Worm (Caenorhabditis elegans) whole organism, L2 larva: ENCODE results near the gene gtf-2H5.

Experiments
- C34F6.9 ChIP-seq: fragments of 150-350 bp; optimal IDR thresholded peaks from 2 replicates; lab custom pipeline; 2014; ENCODE audit warnings: missing biosample characterization, missing genetic modification characterization
- F13H6.1 ChIP-seq: sonication (generic microtip); optimal IDR thresholded peaks from 2 replicates; lab custom pipeline; 2016; ENCODE audit warnings: missing genetic modification characterization, missing compliant biosample characterization
- R02D3.7 ChIP-seq: fragments of 150-350 bp; optimal IDR thresholded peaks from 2 replicates; lab custom pipeline; 2014; ENCODE audit warnings: missing biosample characterization, missing genetic modification characterization
- Y55F3AM.14 ChIP-seq: fragments of 200-800 bp; sonication (Bioruptor generic); optimal IDR thresholded peaks from 2 replicates; lab custom pipeline; 2018; ENCODE audit warnings: mild to moderate bottlenecking, missing genetic modification characterization, missing compliant biosample characterization
- alr-1 ChIP-seq: fragments of 150-350 bp; optimal IDR thresholded peaks from 2 replicates; lab custom pipeline; 2014; ENCODE audit warnings: missing biosample characterization, missing genetic modification characterization
- aly-2 ChIP-seq: fragments of 150-350 bp; optimal IDR thresholded peaks from 2 replicates; lab custom pipeline; 2014; ENCODE audit warnings: missing biosample characterization, missing genetic modification characterization
- blmp-1 ChIP-seq: sonication (generic microtip); optimal IDR thresholded peaks from 2 replicates; lab custom pipeline; 2017; ENCODE audit warnings: missing genetic modification characterization, mild to moderate bottlenecking, missing compliant biosample characterization, antibody characterized with exemption, moderate library complexity; ENCODE audit not compliant: insufficient read depth
- ceh-16 ChIP-seq: fragments of 150-350 bp; optimal IDR thresholded peaks from 2 replicates; lab custom pipeline; 2014; ENCODE audit warnings: missing biosample characterization, missing genetic modification characterization
- ceh-82 ChIP-seq: fragments of 150-350 bp; optimal IDR thresholded peaks from 2 replicates; lab custom pipeline; 2014; ENCODE audit warnings: missing biosample characterization, missing genetic modification characterization
- crh-2 ChIP-seq: sonication (generic microtip); optimal IDR thresholded peaks from 2 replicates; lab custom pipeline; 2017; ENCODE audit warnings: missing biosample characterization, missing genetic modification characterization
- egl-27 ChIP-seq: sonication (generic microtip); optimal IDR thresholded peaks from 3 replicates; lab custom pipeline; 2017; ENCODE audit warnings: missing biosample characterization, missing genetic modification reagents, missing genetic modification characterization
- elt-1 ChIP-seq: fragments of 150-350 bp; optimal IDR thresholded peaks from 2 replicates; lab custom pipeline; 2014; ENCODE audit warnings: missing biosample characterization, missing genetic modification characterization
- elt-3 ChIP-seq: sonication (generic microtip); optimal IDR thresholded peaks from 2 replicates; lab custom pipeline; 2017; ENCODE audit warnings: missing biosample characterization, missing genetic modification characterization
- fos-1 ChIP-seq: fragments of 150-350 bp; optimal IDR thresholded peaks from 2 replicates; lab custom pipeline; 2014; ENCODE audit warnings: missing biosample characterization, missing genetic modification characterization
- gmeb-1 ChIP-seq: fragments of 150-350 bp; optimal IDR thresholded peaks from 2 replicates; lab custom pipeline; 2014; ENCODE audit warnings: missing biosample characterization, missing genetic modification characterization
- lin-13 ChIP-seq: fragments of 150-350 bp; optimal IDR thresholded peaks from 2 replicates; lab custom pipeline; 2014; ENCODE audit warnings: missing biosample characterization, missing genetic modification reagents, missing genetic modification characterization
- lin-39 ChIP-seq: fragments of 150-350 bp; optimal IDR thresholded peaks from 2 replicates; lab custom pipeline; 2014; ENCODE audit warnings: missing biosample characterization, missing genetic modification reagents, missing genetic modification characterization
- mbf-1 ChIP-seq: sonication (generic microtip); optimal IDR thresholded peaks from 2 replicates; lab custom pipeline; 2017; ENCODE audit warnings: missing biosample characterization, missing genetic modification characterization
- nhr-12 ChIP-seq: fragments of 150-350 bp; optimal IDR thresholded peaks from 2 replicates; lab custom pipeline; 2014; ENCODE audit warnings: missing biosample characterization, missing genetic modification characterization
- nhr-129 ChIP-seq: fragments of 150-350 bp; optimal IDR thresholded peaks from 2 replicates; lab custom pipeline; 2014; ENCODE audit warnings: missing biosample characterization, missing genetic modification characterization
- nhr-21 ChIP-seq: fragments of 150-350 bp; optimal IDR thresholded peaks from 2 replicates; lab custom pipeline; 2014; ENCODE audit warnings: missing biosample characterization, missing genetic modification characterization
- nhr-23 ChIP-seq: fragments of 150-350 bp; optimal IDR thresholded peaks from 2 replicates; lab custom pipeline; 2014; ENCODE audit warnings: missing biosample characterization, missing genetic modification reagents, missing genetic modification characterization
- nhr-25 ChIP-seq: fragments of 150-350 bp; sonication (generic microtip); optimal IDR thresholded peaks from 3 replicates; lab custom pipeline; 2014; ENCODE audit warnings: missing biosample characterization, missing genetic modification characterization
- nhr-77 ChIP-seq: fragments of 150-350 bp; optimal IDR thresholded peaks from 2 replicates; lab custom pipeline; 2014; ENCODE audit warnings: missing biosample characterization, missing genetic modification characterization
- sem-4 ChIP-seq: fragments of 150-350 bp; optimal IDR thresholded peaks from 2 replicates; lab custom pipeline; 2014; ENCODE audit warnings: missing biosample characterization, missing genetic modification reagents, missing genetic modification characterization
- sma-3 ChIP-seq: sonication (generic microtip); optimal IDR thresholded peaks from 2 replicates; lab custom pipeline; 2016; ENCODE audit warnings: missing genetic modification reagents, missing genetic modification characterization, missing compliant biosample characterization
- sma-9 ChIP-seq, 2 experiments: fragments of 150-350 bp in 1 of 2; sonication (generic microtip) in 1 of 2; optimal IDR thresholded peaks; 2 replicates each; lab custom pipeline; 2014 to 2016; ENCODE audit warnings: missing genetic modification characterization in 2 of 2, mild to moderate bottlenecking in 1 of 2, missing biosample characterization in 1 of 2, missing compliant biosample characterization in 1 of 2, missing genetic modification reagents in 1 of 2, moderate library complexity in 1 of 2
- snpc-4 ChIP-seq: fragments of 150-350 bp; optimal IDR thresholded peaks from 2 replicates; lab custom pipeline; 2014; ENCODE audit warnings: missing biosample characterization, missing genetic modification characterization
- unc-39 ChIP-seq: fragments of 150-350 bp; optimal IDR thresholded peaks from 2 replicates; lab custom pipeline; 2014; ENCODE audit warnings: missing biosample characterization, missing genetic modification characterization
- unc-62 ChIP-seq: fragments of 150-350 bp; optimal IDR thresholded peaks from 2 replicates; lab custom pipeline; 2014; ENCODE audit warnings: missing biosample characterization, missing genetic modification reagents, missing genetic modification characterization
- zag-1 ChIP-seq: fragments of 150-350 bp; optimal IDR thresholded peaks from 2 replicates; lab custom pipeline; 2014; ENCODE audit warnings: missing biosample characterization, missing genetic modification characterization
- ztf-1 ChIP-seq: fragments of 200-800 bp; sonication (Bioruptor generic); conservative IDR thresholded peaks from 2 replicates; pipeline ENCODE4 v1.3.6; 2022; ENCODE audit warnings: missing genetic modification characterization, missing compliant biosample characterization
- ztf-11 ChIP-seq: sonication (generic microtip); optimal IDR thresholded peaks from 2 replicates; lab custom pipeline; 2017; ENCODE audit warnings: missing biosample characterization, missing genetic modification characterization

The gtf-2H5 gene

ce11 chrIII:587009-587408 lies 9.6 kb upstream of the gtf-2H5 start, which contains the start of gene helq-1:
Gene helq-1, minus strand, starts transcription at chrIII:587109.
- TF ChIP-seq ztf-11 (tag; lab: Kevin White, UChicago): no peak
- no peak for TF ChIP-seq lin-13 (GFP tag; lab: Kevin White, UChicago)
- TF ChIP-seq sma-9 (GFP tag; optimal IDR thresholded peaks at IDR 0.05; lab: Kevin White, UChicago): no peak
- no peak for TF ChIP-seq sma-9 (tag; optimal IDR thresholded peaks at IDR 0.05; lab: Kevin White, UChicago)
- TF ChIP-seq blmp-1 (tag; lab: Kevin White, UChicago): no peak
- no peak for TF ChIP-seq nhr-129
- no peak for TF ChIP-seq snpc-4
- TF ChIP-seq aly-2 (tag; lab: Kevin White, UChicago): no peak
- no peak for TF ChIP-seq nhr-21
- TF ChIP-seq ceh-82 (tag; lab: Kevin White, UChicago): no peak
- no peak for TF ChIP-seq C34F6.9 (tag; lab: Kevin White, UChicago)
- TF ChIP-seq crh-2: no peak
- no peak for TF ChIP-seq R02D3.7
- no peak for TF ChIP-seq nhr-12 (tag; lab: Kevin White, UChicago)
- no peak for TF ChIP-seq nhr-23
- TF ChIP-seq elt-3 (tag; lab: Kevin White, UChicago): no peak
- TF ChIP-seq unc-62 (GFP tag; lab: Kevin White, UChicago): no peak
- TF ChIP-seq nhr-25 (tag; lab: Kevin White, UChicago): no peak
- no peak for TF ChIP-seq alr-1 (tag; lab: Kevin White, UChicago)
- no peak for TF ChIP-seq mbf-1 (tag; lab: Kevin White, UChicago)
- TF ChIP-seq zag-1 (tag; lab: Kevin White, UChicago): no peak

DNA sequence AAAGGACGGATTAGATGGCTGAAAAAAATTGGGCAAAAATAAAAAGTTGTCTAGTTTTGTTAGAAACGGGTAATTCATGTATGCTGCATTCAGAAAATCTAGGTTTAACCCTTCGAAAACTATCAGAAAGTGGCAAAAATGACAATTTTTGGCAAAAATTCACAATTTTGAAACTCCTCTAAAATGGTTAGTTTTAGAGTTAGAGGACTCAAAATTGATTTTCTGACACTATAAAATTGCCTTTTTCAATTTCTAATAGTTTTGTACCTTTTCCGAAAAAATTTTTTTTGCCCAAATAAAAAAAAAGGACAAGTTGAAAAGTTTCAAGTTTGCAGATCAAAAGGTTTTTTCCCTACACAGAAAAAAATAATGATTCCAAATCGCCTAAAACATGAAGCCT lies 812 bp downstream of the gtf-2H5 start:
- TF ChIP-seq blmp-1 (tag; lab: Kevin White, UChicago) (no peak), egl-27 (tag; lab: Kevin White, UChicago) (no peak), mbf-1 (tag; lab: Kevin White, UChicago) (no peak), crh-2 (no peak), F13H6.1 (tag; lab: Kevin White, UChicago) (no peak)

- no peak for TF ChIP-seq egl-27 (tag; lab: Kevin White, UChicago)
- peak; percentile 74 for TF ChIP-seq blmp-1 (tag; lab: Kevin White, UChicago)
These were observed 8.6 kb downstream of the gtf-2H5 start for ce11 chrIII:568815-569214.

DNA sequence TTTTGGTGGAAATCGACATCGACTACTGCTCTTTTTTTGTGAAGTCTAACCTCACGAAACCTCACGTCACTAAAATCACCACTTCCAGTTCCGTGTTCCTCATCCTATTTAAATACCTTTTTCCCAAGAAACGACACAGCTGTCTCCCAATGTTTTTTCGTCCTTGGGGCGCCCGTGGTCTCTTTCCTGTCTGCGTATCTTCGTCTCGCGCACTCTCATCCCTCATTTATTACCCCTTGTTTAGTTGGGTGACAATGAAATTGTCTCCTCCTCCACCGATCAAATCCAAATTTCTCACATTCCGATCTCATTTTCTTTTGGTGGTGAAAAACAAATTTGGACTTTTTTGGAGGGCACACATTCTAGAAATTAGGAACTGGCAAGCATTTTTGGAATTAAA lies 12.6 kb downstream of the gtf-2H5 start:
- TF ChIP-seq sem-4 (tag; lab: Kevin White, UChicago) (peak; percentile 25), Y55F3AM.14 (GFP tag; lab: Kevin White, UChicago) (no peak), nhr-25 (tag; lab: Kevin White, UChicago) (peak; percentile 34), elt-1 (no peak)

- TF ChIP-seq nhr-129 (no peak), nhr-23 (no peak), unc-62 (GFP tag; lab: Kevin White, UChicago) (no peak), fos-1 (tag; lab: Kevin White, UChicago) (no peak), blmp-1 (tag; lab: Kevin White, UChicago) (no peak), crh-2 (no peak), egl-27 (tag; lab: Kevin White, UChicago) (no peak)
- TF ChIP-seq, all 48 proteins: peak for 0
These were observed 13.6 kb downstream of the gtf-2H5 start for ce11 chrIII:563755-564154.

- TF ChIP-seq F13H6.1 (tag; lab: Kevin White, UChicago) (peak; percentile 72), sma-9 (GFP tag; optimal IDR thresholded peaks at IDR 0.05; lab: Kevin White, UChicago) (peak; percentile 67), sma-9 (tag; optimal IDR thresholded peaks at IDR 0.05; lab: Kevin White, UChicago) (no peak), gmeb-1 (tag; lab: Kevin White, UChicago) (peak; percentile 57), C34F6.9 (tag; lab: Kevin White, UChicago) (peak; percentile 35), crh-2 (peak; percentile 12), sem-4 (tag; lab: Kevin White, UChicago) (no peak), nhr-25 (tag; lab: Kevin White, UChicago) (peak; percentile 51), fos-1 (tag; lab: Kevin White, UChicago) (peak; percentile 67), blmp-1 (tag; lab: Kevin White, UChicago) (no peak), sma-3 (GFP tag; lab: Kevin White, UChicago) (peak; percentile 23), ztf-1 (GFP tag; lab: Robert Waterston, UW) (no peak), elt-3 (tag; lab: Kevin White, UChicago) (no peak), snpc-4 (no peak), nhr-129 (peak; percentile 15), nhr-12 (tag; lab: Kevin White, UChicago) (no peak), lin-39 (no peak), R02D3.7 (no peak), unc-39 (no peak), nhr-77 (tag; lab: Kevin White, UChicago) (no peak), unc-62 (GFP tag; lab: Kevin White, UChicago) (no peak), ceh-16 (peak; percentile 67), ztf-11 (tag; lab: Kevin White, UChicago) (no peak)
These were observed 18.5 kb downstream of the gtf-2H5 start for ce11 chrIII:558832-559231.
